Fruit fly (Drosophila melanogaster): Measurements from ENCODE around the gene CG3632.

- no peak for TF ChIP-seq CG8478 (optimal IDR thresholded peaks at IDR 0.05)
- TF ChIP-seq psq (optimal IDR thresholded peaks at IDR 0.05), result no peak
- no peak for TF ChIP-seq Dll (optimal IDR thresholded peaks at IDR 0.05)
Measured at dm6 chrX:16331562-16332233, 35.2 kb downstream of the CG3632 start.

Data from whole organism.